Fruit fly (Drosophila melanogaster): Measurements from ENCODE around the gene RpL34a.

The RpL34a gene

dm6 chr3R:26072477-26072876 lies 13.4 kb upstream of the RpL34a start (continued):
- peak; percentile 75 for TF ChIP-seq zfh1 (GFP tag; IDR thresholded peaks at IDR 0.05)
- no peak for TF ChIP-seq CG4360 (GFP tag; IDR thresholded peaks at IDR 0.05)
- TF ChIP-seq CG5245 (GFP tag; optimal IDR thresholded peaks at IDR 0.05): no peak
- no peak for TF ChIP-seq CG2678 (tag; optimal IDR thresholded peaks at IDR 0.05)
- TF ChIP-seq zf30C (GFP tag; optimal IDR thresholded peaks at IDR 0.05): no peak
- 0 out of 2 replicates have a peak, but pooled peaks have one; percentile 16 for TF ChIP-seq sisA (GFP tag; IDR thresholded peaks at IDR 0.05)
- TF ChIP-seq vvl (GFP tag; IDR thresholded peaks at IDR 0.05): peak; percentile 80
- no peak for TF ChIP-seq Hr78 (GFP tag; optimal IDR thresholded peaks at IDR 0.05)
- no peak for TF ChIP-seq kni (GFP tag; optimal IDR thresholded peaks at IDR 0.05)
- no peak for TF ChIP-seq Antp (GFP tag; optimal IDR thresholded peaks at IDR 0.05)
- peak; percentile 34; the same call in 1 of the 2 replicates for TF ChIP-seq ap (GFP tag; IDR thresholded peaks at IDR 0.05)
- TF ChIP-seq jing (GFP tag; optimal IDR thresholded peaks at IDR 0.05): no peak
- TF ChIP-seq her (GFP tag; optimal IDR thresholded peaks at IDR 0.05): no peak
- peak; percentile 36; the same call in 1 of the 2 replicates for TF ChIP-seq Ptx1 (GFP tag; IDR thresholded peaks at IDR 0.05)
- no peak for TF ChIP-seq Ets97D (GFP tag; optimal IDR thresholded peaks at IDR 0.05)
- no peak for TF ChIP-seq Pdp1 (GFP tag; optimal IDR thresholded peaks at IDR 0.05)
- no peak for TF ChIP-seq h (optimal IDR thresholded peaks at IDR 0.05)
- TF ChIP-seq NC2α (GFP tag; optimal IDR thresholded peaks at IDR 0.05): no peak
- no peak for TF ChIP-seq CG6272 (GFP tag; IDR thresholded peaks at IDR 0.05)
- TF ChIP-seq dpn (GFP tag; optimal IDR thresholded peaks at IDR 0.05): peak in 1 of 2 experiments; percentile 6
- TF ChIP-seq yki (optimal IDR thresholded peaks at IDR 0.05): no peak
- TF ChIP-seq Mad (GFP tag; optimal IDR thresholded peaks at IDR 0.05): no peak
- TF ChIP-seq CG12236 (GFP tag; optimal IDR thresholded peaks at IDR 0.05): no peak
- TF ChIP-seq lbe (GFP tag; optimal IDR thresholded peaks at IDR 0.05): peak; percentile 11
- TF ChIP-seq phol (tag; optimal IDR thresholded peaks at IDR 0.05): peak; percentile 26
- no peak for TF ChIP-seq ranshi (GFP tag; IDR thresholded peaks at IDR 0.05)
- no peak for TF ChIP-seq NK7.1 (GFP tag; optimal IDR thresholded peaks at IDR 0.05)
- peak; percentile 51 to 72 for TF ChIP-seq bsh (GFP tag; optimal IDR thresholded peaks at IDR 0.05)
- no peak for TF ChIP-seq Vsx1 (GFP tag; optimal IDR thresholded peaks at IDR 0.05)
- TF ChIP-seq lab (GFP tag; optimal IDR thresholded peaks at IDR 0.05): no peak
- no peak for TF ChIP-seq CG6654 (GFP tag; optimal IDR thresholded peaks at IDR 0.05)
- TF ChIP-seq CG14710 (tag; optimal IDR thresholded peaks at IDR 0.05): peak; percentile 0
- no peak for TF ChIP-seq YL-1 (GFP tag; optimal IDR thresholded peaks at IDR 0.05)
- TF ChIP-seq sim (GFP tag; IDR thresholded peaks at IDR 0.05): no peak
- no peak for TF ChIP-seq CG1792 (GFP tag; optimal IDR thresholded peaks at IDR 0.05)
- TF ChIP-seq Eip74EF (GFP tag; optimal IDR thresholded peaks at IDR 0.05): no peak
- no peak for TF ChIP-seq klu (GFP tag; IDR thresholded peaks at IDR 0.05)
- TF ChIP-seq CG43689 (GFP tag; IDR thresholded peaks at IDR 0.05): no peak
- no peak for TF ChIP-seq CG17612 (GFP tag; IDR thresholded peaks at IDR 0.05)
- TF ChIP-seq CG7928 (GFP tag; optimal IDR thresholded peaks at IDR 0.05): no peak
- no peak for TF ChIP-seq CG7745 (tag; optimal IDR thresholded peaks at IDR 0.05)
- TF ChIP-seq D (optimal IDR thresholded peaks at IDR 0.05): no peak
- TF ChIP-seq D (GFP tag; optimal IDR thresholded peaks at IDR 0.05): peak; percentile 25
- TF ChIP-seq CG16863 (GFP tag; optimal IDR thresholded peaks at IDR 0.05): no peak
- TF ChIP-seq tio (GFP tag; optimal IDR thresholded peaks at IDR 0.05): no peak
- TF ChIP-seq H2.0 (GFP tag; IDR thresholded peaks at IDR 0.05): 0 out of 2 replicates have a peak, but pooled peaks have one; percentile 16
- 0 out of 3 replicates have a peak, but pooled peaks have one; percentile 36 for TF ChIP-seq Optix (GFP tag; IDR thresholded peaks at IDR 0.05)
- TF ChIP-seq tap (tag; optimal IDR thresholded peaks at IDR 0.05): no peak
- no peak for TF ChIP-seq Rfx (GFP tag; IDR thresholded peaks at IDR 0.05)
- TF ChIP-seq MBD-R2 (GFP tag; IDR thresholded peaks at IDR 0.05): no peak
- no peak for TF ChIP-seq CG8478 (optimal IDR thresholded peaks at IDR 0.05)
- no peak for TF ChIP-seq bab2 (GFP tag; optimal IDR thresholded peaks at IDR 0.05)
- TF ChIP-seq ara (GFP tag; IDR thresholded peaks at IDR 0.05): peak; percentile 57; the same call in 1 of the 2 replicates
